Worm (Caenorhabditis elegans): ENCODE data around the gene evl-20.
"Not testable (repeated sequence)": the region's sequence is repeated elsewhere in the genome, so short reads cannot be mapped to it uniquely, and the experiment has no call there.

- TF ChIP-seq mxl-2 (GFP tag; conservative IDR thresholded peaks at IDR 0.05); mdl-1 (tag; optimal IDR thresholded peaks at IDR 0.05); nhr-11 (tag; optimal IDR thresholded peaks at IDR 0.05); unc-39 (tag; optimal IDR thresholded peaks at IDR 0.05); nhr-76 (tag; optimal IDR thresholded peaks at IDR 0.05); snpc-4 (tag; optimal IDR thresholded peaks at IDR 0.05); aha-1 (tag); fkh-10 (GFP tag; optimal IDR thresholded peaks at IDR 0.05): not testable (repeated sequence)
Measured at ce11 chrII:8459832-8460566, 15.9 kb downstream of the evl-20 start.

Measured in whole organism, L4 larva.